Worm (Caenorhabditis elegans) whole organism, L4/young adult: ENCODE data around the gene F01F1.14.

Source experiments
- W03F9.2 ChIP-seq: fragments of 150-350 bp; optimal IDR thresholded peaks from 2 replicates; lab custom pipeline; 2014; ENCODE audit warnings: missing biosample characterization, missing genetic modification characterization
- dao-5 ChIP-seq: sonication (generic microtip); optimal IDR thresholded peaks from 2 replicates; lab custom pipeline; 2016; ENCODE audit warnings: missing genotype, missing genetic modification characterization, moderate library complexity, missing compliant biosample characterization
- him-1 ChIP-seq: sonication (generic microtip); optimal IDR thresholded peaks from 2 replicates; lab custom pipeline; 2016; ENCODE audit warnings: missing genotype, missing genetic modification reagents, missing genetic modification characterization, missing compliant biosample characterization

F01F1.14 gene

ce11 chrIII:5882823-5883222 lies at the start of gene F01F1.14:
Gene F01F1.14, minus strand, starts transcription at chrIII:5882923.
- TF ChIP-seq him-1 (no peak), dao-5 (no peak), W03F9.2 (no peak)

ce11 chrIII:5931433-5931994 lies 48.8 kb upstream of the F01F1.14 start, which contains the start of gene EGAP1.5:
Gene EGAP1.5, plus strand, starts transcription at chrIII:5931721.
- TF ChIP-seq dao-5 (no peak), him-1 (no peak), W03F9.2 (no peak)

ce11 chrIII:5930659-5931058 lies 47.9 kb upstream of the F01F1.14 start:
- no peak for TF ChIP-seq dao-5
- TF ChIP-seq W03F9.2, result no peak
- no peak for TF ChIP-seq him-1

- TF ChIP-seq him-1 (no peak), dao-5 (no peak), W03F9.2 (peak; percentile 8)
Measured at ce11 chrIII:5925724-5926123, 43.0 kb upstream of the F01F1.14 start, which contains the start of the genes dnc-2 and bcl-7. Gene dnc-2, minus strand, starts transcription at chrIII:5925756. Gene bcl-7, plus strand, starts transcription at chrIII:5926086.

ce11 chrIII:5922236-5922635 lies 39.5 kb upstream of the F01F1.14 start:
- TF ChIP-seq W03F9.2, result no peak
- no peak for TF ChIP-seq him-1
- no peak for TF ChIP-seq dao-5

ce11 chrIII:5921067-5921678 lies 38.5 kb upstream of the F01F1.14 start:
- no peak for TF ChIP-seq W03F9.2
- TF ChIP-seq dao-5, result no peak
- TF ChIP-seq him-1, result no peak

- no peak for TF ChIP-seq him-1
- TF ChIP-seq W03F9.2, result no peak
- TF ChIP-seq dao-5, result no peak
Measured at ce11 chrIII:5919799-5920387, 37.2 kb upstream of the F01F1.14 start, which contains the start of the genes tdo-2 and C28H8.2. Gene tdo-2, minus strand, starts transcription at chrIII:5919955. Gene C28H8.2, plus strand, starts transcription at chrIII:5920322.

- TF ChIP-seq him-1 (no peak), W03F9.2 (peak; percentile 9)
Measured at ce11 chrIII:5917365-5917958, 34.7 kb upstream of the F01F1.14 start.

- TF ChIP-seq W03F9.2, result no peak
- TF ChIP-seq him-1, result no peak
- TF ChIP-seq dao-5, result no peak
Measured at ce11 chrIII:5915926-5916325, 33.2 kb upstream of the F01F1.14 start.

- no peak for TF ChIP-seq W03F9.2
- no peak for TF ChIP-seq him-1
- no peak for TF ChIP-seq dao-5
Measured at ce11 chrIII:5914717-5915116, 32.0 kb upstream of the F01F1.14 start.

ce11 chrIII:5908408-5908807 lies 25.7 kb upstream of the F01F1.14 start, which contains the start of gene C28H8.3:
Gene C28H8.3, plus strand, starts transcription at chrIII:5908700.
- TF ChIP-seq dao-5 (no peak), W03F9.2 (no peak), him-1 (no peak)

- TF ChIP-seq W03F9.2, result no peak
Measured at ce11 chrIII:5906749-5907148, 24.0 kb upstream of the F01F1.14 start, which contains the start of gene erd-2.2. Gene erd-2.2, plus strand, starts transcription at chrIII:5907049.

- no peak for TF ChIP-seq dao-5
Measured at ce11 chrIII:5906059-5906458, 23.3 kb upstream of the F01F1.14 start, which contains the start of gene dpff-1. Gene dpff-1, minus strand, starts transcription at chrIII:5906346.

- TF ChIP-seq dao-5 (no peak), him-1 (no peak), W03F9.2 (no peak)
Measured at ce11 chrIII:5902558-5902957, 19.8 kb upstream of the F01F1.14 start.

ce11 chrIII:5900709-5901108 lies 18.0 kb upstream of the F01F1.14 start:
- TF ChIP-seq W03F9.2 (no peak), him-1 (no peak), dao-5 (no peak)

- TF ChIP-seq him-1, result no peak
- no peak for TF ChIP-seq dao-5
- no peak for TF ChIP-seq W03F9.2
Measured at ce11 chrIII:5898631-5899030, 15.9 kb upstream of the F01F1.14 start.
